Worm (Caenorhabditis elegans) whole organism, L1 larva: ENCODE measurements around the gene B0393.7.

Experiments used
- C04F5.9 ChIP-seq: sonication (generic microtip); optimal IDR thresholded peaks from 2 replicates; lab custom pipeline; 2016; ENCODE audit warnings: missing genetic modification characterization, missing compliant biosample characterization
- Y116A8C.19 ChIP-seq: sonication (generic microtip); optimal IDR thresholded peaks from 2 replicates; lab custom pipeline; 2016; ENCODE audit warnings: missing compliant biosample characterization, missing genetic modification characterization, borderline replicate concordance
- aha-1 ChIP-seq: fragments of 150-350 bp; optimal IDR thresholded peaks from 2 replicates; lab custom pipeline; 2014; ENCODE audit warnings: missing biosample characterization, missing genetic modification characterization
- aly-2 ChIP-seq: fragments of 150-350 bp; optimal IDR thresholded peaks from 2 replicates; lab custom pipeline; 2014; ENCODE audit warnings: missing biosample characterization, missing genetic modification characterization
- ama-1 ChIP-seq: fragments of 150-350 bp; optimal IDR thresholded peaks from 2 replicates; lab custom pipeline; 2014
- blmp-1 ChIP-seq: fragments of 150-350 bp; optimal IDR thresholded peaks from 2 replicates; lab custom pipeline; 2014; ENCODE audit warnings: missing biosample characterization, missing genetic modification characterization
- ceh-8 ChIP-seq: fragments of 200-800 bp; sonication (Bioruptor generic); optimal IDR thresholded peaks from 2 replicates; lab custom pipeline; 2018; ENCODE audit warnings: mild to moderate bottlenecking, missing genetic modification characterization, moderate library complexity, missing compliant biosample characterization
- ceh-82 ChIP-seq, 3 experiments: fragments of 150-350 bp in 1 of 3; sonication (generic microtip) in 2 of 3; optimal IDR thresholded peaks; 2 replicates each; lab custom pipeline; 2014 to 2017; ENCODE audit warnings: missing biosample characterization in 3 of 3, missing genetic modification characterization in 3 of 3
- ceh-88 ChIP-seq: fragments of 200-800 bp; sonication (Bioruptor generic); IDR thresholded peaks from 2 replicates; pipeline ENCODE4 v1.3.6; 2022; ENCODE audit warnings: missing genetic modification characterization, missing compliant biosample characterization
- efl-1 ChIP-seq, 4 experiments: fragments of 150-350 bp; optimal IDR thresholded peaks in 3 of 4; peaks in 1 of 4; 1 replicate in 1 of 4; 2 replicates in 3 of 4; lab custom pipeline; 2014; ENCODE audit warnings: missing biosample characterization in 2 of 4, missing genetic modification characterization in 2 of 4, missing genetic modification reagents in 2 of 4
- efl-3 ChIP-seq: fragments of 200-800 bp; sonication (Bioruptor generic); optimal IDR thresholded peaks from 2 replicates; lab custom pipeline; 2018; ENCODE audit warnings: mild to moderate bottlenecking, missing genetic modification characterization, missing compliant biosample characterization
- elt-2 ChIP-seq: sonication (generic microtip); optimal IDR thresholded peaks from 2 replicates; lab custom pipeline; 2016; ENCODE audit warnings: missing genetic modification characterization, mild to moderate bottlenecking, inconsistent platforms, missing compliant biosample characterization, missing genetic modification reagents
- elt-3 ChIP-seq, 6 experiments: fragments of 150-350 bp in 1 of 6; sonication (generic microtip); optimal IDR thresholded peaks; 2 replicates each; lab custom pipeline; 2017 to 2018; ENCODE audit warnings: missing biosample characterization in 6 of 6, missing genetic modification characterization in 6 of 6, inconsistent platforms in 1 of 6
- fkh-8 ChIP-seq: sonication (generic microtip); optimal IDR thresholded peaks from 2 replicates; lab custom pipeline; 2016; ENCODE audit warnings: mild to moderate bottlenecking, missing genetic modification characterization, missing compliant biosample characterization
- grh-1 ChIP-seq: fragments of 200-800 bp; sonication (Bioruptor generic); IDR thresholded peaks from 2 replicates; pipeline ENCODE4 v1.3.6; 2022; ENCODE audit warnings: missing genetic modification reagents, missing genetic modification characterization, missing compliant biosample characterization
- hlh-4 ChIP-seq: sonication (generic microtip); optimal IDR thresholded peaks from 2 replicates; lab custom pipeline; 2016; ENCODE audit warnings: mild to moderate bottlenecking, missing genetic modification characterization, missing compliant biosample characterization
- isw-1 ChIP-seq: fragments of 200-800 bp; sonication (Bioruptor generic); IDR thresholded peaks from 2 replicates; pipeline ENCODE4 v1.3.6; 2022; ENCODE audit warnings: missing genetic modification characterization, missing compliant biosample characterization
- lin-13 ChIP-seq: fragments of 150-350 bp; optimal IDR thresholded peaks from 2 replicates; lab custom pipeline; 2014; ENCODE audit warnings: missing biosample characterization, missing genetic modification reagents, missing genetic modification characterization
- lin-14 ChIP-seq: fragments of 200-800 bp; sonication (Bioruptor generic); optimal IDR thresholded peaks from 2 replicates; lab custom pipeline; 2018; ENCODE audit warnings: mild to moderate bottlenecking, missing genetic modification characterization, moderate library complexity, missing compliant biosample characterization
- lin-15B ChIP-seq: fragments of 150-350 bp; sonication (generic microtip); optimal IDR thresholded peaks from 3 replicates; lab custom pipeline; 2014; ENCODE audit warnings: missing biosample characterization, missing genetic modification characterization
- lin-35 ChIP-seq, 2 experiments: fragments of 150-350 bp; optimal IDR thresholded peaks; 2 replicates each; lab custom pipeline; 2014; ENCODE audit warnings: missing biosample characterization in 2 of 2, missing genetic modification characterization in 2 of 2, missing genetic modification reagents in 2 of 2
- lir-3 ChIP-seq: sonication (generic microtip); optimal IDR thresholded peaks from 2 replicates; lab custom pipeline; 2016; ENCODE audit warnings: mild to moderate bottlenecking, missing genetic modification characterization, moderate library complexity, missing compliant biosample characterization; ENCODE audit not compliant: poor library complexity
- lsy-2 ChIP-seq, 2 experiments: fragments of 150-350 bp; optimal IDR thresholded peaks; 2 replicates each; lab custom pipeline; 2014; ENCODE audit warnings: missing biosample characterization in 2 of 2, missing genetic modification characterization in 2 of 2
- mep-1 ChIP-seq: fragments of 150-350 bp; optimal IDR thresholded peaks from 2 replicates; lab custom pipeline; 2014; ENCODE audit warnings: missing biosample characterization, missing genetic modification characterization
- nhr-11 ChIP-seq: fragments of 150-350 bp; optimal IDR thresholded peaks from 2 replicates; lab custom pipeline; 2014; ENCODE audit warnings: missing biosample characterization, missing genetic modification characterization
- nhr-12 ChIP-seq: sonication (generic microtip); optimal IDR thresholded peaks from 2 replicates; lab custom pipeline; 2017; ENCODE audit warnings: missing biosample characterization, missing genetic modification characterization
- nhr-19 ChIP-seq: fragments of 200-800 bp; sonication (Bioruptor generic); conservative IDR thresholded peaks from 2 replicates; pipeline ENCODE4 v1.3.6; 2022; ENCODE audit warnings: missing genetic modification characterization, missing compliant biosample characterization
- nhr-237 ChIP-seq: fragments of 150-350 bp; optimal IDR thresholded peaks from 2 replicates; lab custom pipeline; 2014; ENCODE audit warnings: missing biosample characterization, missing genetic modification characterization
- nhr-76 ChIP-seq: sonication (generic microtip); optimal IDR thresholded peaks from 2 replicates; lab custom pipeline; 2017; ENCODE audit warnings: missing biosample characterization, missing genetic modification characterization
- nhr-85 ChIP-seq: sonication (generic microtip); peaks from one replicate; lab custom pipeline; 2016; ENCODE audit warnings: missing genetic modification characterization, inconsistent platforms, missing compliant biosample characterization
- nhr-90 ChIP-seq: sonication (generic microtip); optimal IDR thresholded peaks from 2 replicates; lab custom pipeline; 2016; ENCODE audit warnings: mild to moderate bottlenecking, missing genetic modification characterization, missing compliant biosample characterization; ENCODE audit not compliant: poor library complexity
- pag-3 ChIP-seq: sonication (generic microtip); optimal IDR thresholded peaks from 2 replicates; lab custom pipeline; 2017; ENCODE audit warnings: missing genetic modification characterization, mild to moderate bottlenecking, missing compliant biosample characterization, antibody characterized with exemption, borderline replicate concordance; ENCODE audit not compliant: insufficient read depth
- pax-3 ChIP-seq: fragments of 200-800 bp; sonication (Bioruptor generic); optimal IDR thresholded peaks from 2 replicates; lab custom pipeline; 2018; ENCODE audit warnings: mild to moderate bottlenecking, missing genetic modification characterization, moderate library complexity, missing compliant biosample characterization
- rnt-1 ChIP-seq: sonication (generic microtip); optimal IDR thresholded peaks from 2 replicates; lab custom pipeline; 2016; ENCODE audit warnings: mild to moderate bottlenecking, missing genetic modification characterization, moderate library complexity, missing compliant biosample characterization
- snpc-4 ChIP-seq: fragments of 150-350 bp; optimal IDR thresholded peaks from 2 replicates; lab custom pipeline; 2014; ENCODE audit warnings: missing biosample characterization, missing genetic modification characterization
- sup-37 ChIP-seq: fragments of 200-800 bp; sonication (Bioruptor generic); optimal IDR thresholded peaks from 2 replicates; lab custom pipeline; 2018; ENCODE audit warnings: mild to moderate bottlenecking, missing genetic modification characterization, missing compliant biosample characterization
- swsn-7 ChIP-seq: sonication (generic microtip); optimal IDR thresholded peaks from 2 replicates; lab custom pipeline; 2016; ENCODE audit warnings: missing genetic modification characterization, missing compliant biosample characterization
- unc-86 ChIP-seq: sonication (generic microtip); optimal IDR thresholded peaks from 2 replicates; lab custom pipeline; 2016; ENCODE audit warnings: missing genetic modification characterization, missing compliant biosample characterization
- unc-98 ChIP-seq: fragments of 200-800 bp; sonication (Bioruptor generic); IDR thresholded peaks from 2 replicates; pipeline ENCODE4 v1.3.6; 2022; ENCODE audit warnings: missing genetic modification characterization, missing compliant biosample characterization
- zag-1 ChIP-seq: fragments of 150-350 bp; optimal IDR thresholded peaks from 2 replicates; lab custom pipeline; 2014; ENCODE audit warnings: missing biosample characterization, missing genetic modification characterization
- ztf-4 ChIP-seq: fragments of 150-350 bp; optimal IDR thresholded peaks from 2 replicates; lab custom pipeline; 2014; ENCODE audit warnings: missing biosample characterization, missing genetic modification characterization

Gene B0393.7

DNA sequence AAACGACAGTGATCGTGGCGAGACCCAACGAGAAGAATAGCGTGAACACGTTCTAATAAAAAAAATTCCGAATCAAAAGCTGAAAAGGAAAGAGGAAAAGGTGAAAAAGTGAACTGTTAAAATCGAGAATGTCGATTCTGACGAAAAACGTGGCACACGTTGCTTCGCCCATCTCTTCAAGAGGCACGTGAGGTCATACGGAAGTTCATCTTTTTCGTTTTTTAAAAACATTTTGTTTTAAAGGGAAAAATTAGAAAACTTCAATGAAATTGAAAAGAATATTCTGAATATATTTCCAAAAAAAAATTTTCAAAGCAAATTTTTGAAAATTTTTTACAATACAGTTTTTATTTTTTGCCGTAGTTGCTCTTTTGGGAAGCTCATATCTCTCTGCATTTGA is 33.3 kb upstream of the B0393.7 start, which contains the start of gene C38D4.7:
C38D4.7 (minus strand) TSS at position 101 of the 400 bp plus-strand sequence.
- TF ChIP-seq blmp-1 (tag; lab: Kevin White, UChicago) = no peak
- TF ChIP-seq snpc-4 (tag; lab: Kevin White, UChicago) = no peak
- TF ChIP-seq pag-3 (tag; lab: Kevin White, UChicago) = no peak
- TF ChIP-seq rnt-1 = no peak
- TF ChIP-seq grh-1 (GFP tag; lab: Robert Waterston, UW) = no peak
- TF ChIP-seq hlh-4 (tag; lab: Kevin White, UChicago) = no peak
- TF ChIP-seq lin-14 (GFP tag; lab: Kevin White, UChicago) = no peak
- no peak for TF ChIP-seq ama-1 (lab: Kevin White, UChicago)
- TF ChIP-seq elt-2 (tag; lab: Kevin White, UChicago) = no peak
- TF ChIP-seq nhr-19 (GFP tag; lab: Robert Waterston, UW) = no peak
- no peak for TF ChIP-seq Y116A8C.19 (tag; lab: Kevin White, UChicago)
- TF ChIP-seq elt-3 (tag; optimal IDR thresholded peaks at IDR 0.05; lab: Kevin White, UChicago) = no peak
- no peak for TF ChIP-seq nhr-76 (tag; lab: Kevin White, UChicago)
- TF ChIP-seq lir-3 (tag; lab: Kevin White, UChicago) = no peak

DNA sequence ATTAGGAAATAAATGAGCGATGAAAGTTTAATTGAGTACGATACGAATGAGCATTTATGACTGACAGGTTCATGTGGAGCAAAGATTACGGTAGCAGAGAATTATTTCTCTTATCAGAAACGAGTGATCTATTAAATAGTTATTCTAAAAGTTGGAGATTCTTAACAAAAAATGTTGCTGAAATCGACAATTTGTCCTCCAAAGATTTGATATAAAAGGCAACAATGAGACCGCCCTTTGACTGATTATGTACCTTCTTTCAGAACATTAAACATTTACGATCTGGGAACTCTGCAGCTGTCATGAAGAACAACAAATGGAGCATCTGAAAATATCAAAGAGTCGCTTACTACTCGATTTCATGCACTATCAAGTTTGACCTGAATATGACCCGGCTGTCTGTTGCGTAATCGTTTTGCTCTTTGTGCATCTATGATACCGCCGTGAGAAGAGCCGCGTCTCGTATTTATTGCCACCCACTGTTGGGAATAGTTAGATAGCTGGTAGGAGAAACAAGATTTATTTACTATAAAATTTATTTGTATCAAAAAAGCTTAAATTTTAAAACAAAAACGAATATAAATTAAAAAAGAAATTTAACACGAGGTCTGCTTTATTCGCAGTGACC is 31.7 kb upstream of the B0393.7 start, which contains the start of gene pal-1:
pal-1 (minus strand) TSS at position 51 of the 628 bp plus-strand sequence.
- TF ChIP-seq ztf-4 = no peak
- TF ChIP-seq fkh-8 (tag; lab: Kevin White, UChicago) = no peak
- TF ChIP-seq efl-3 = no peak
- no peak for TF ChIP-seq nhr-76 (tag; lab: Kevin White, UChicago)
- TF ChIP-seq lin-13 = no peak
- TF ChIP-seq zag-1 (tag; lab: Kevin White, UChicago) = no peak
- TF ChIP-seq nhr-237 (tag; lab: Kevin White, UChicago) = no peak
- no peak for TF ChIP-seq pax-3 (tag; lab: Kevin White, UChicago)
- no peak for TF ChIP-seq lin-35 (GFP tag; optimal IDR thresholded peaks at IDR 0.05; lab: Kevin White, UChicago)
- no peak for TF ChIP-seq isw-1 (GFP tag; lab: Robert Waterston, UW)
- TF ChIP-seq nhr-11 = no peak
- no peak for TF ChIP-seq lin-14 (GFP tag; lab: Kevin White, UChicago)
- TF ChIP-seq mep-1 (tag; lab: Kevin White, UChicago) = no peak
- no peak for TF ChIP-seq efl-1 (optimal IDR thresholded peaks at IDR 0.05; lab: Kevin White, UChicago)
- TF ChIP-seq efl-1 (GFP tag; optimal IDR thresholded peaks at IDR 0.05 in 1 of 2; lab: Kevin White, UChicago) = no peak
- no peak for TF ChIP-seq C04F5.9
- no peak for TF ChIP-seq swsn-7 (tag; lab: Kevin White, UChicago)
- TF ChIP-seq lin-15B (tag; lab: Kevin White, UChicago) = no peak
- TF ChIP-seq ceh-82 (tag; optimal IDR thresholded peaks at IDR 0.05; lab: Kevin White, UChicago) = no peak
- no peak for TF ChIP-seq unc-86 (tag; lab: Kevin White, UChicago)
- no peak for TF ChIP-seq ceh-88 (GFP tag; lab: Robert Waterston, UW)

DNA sequence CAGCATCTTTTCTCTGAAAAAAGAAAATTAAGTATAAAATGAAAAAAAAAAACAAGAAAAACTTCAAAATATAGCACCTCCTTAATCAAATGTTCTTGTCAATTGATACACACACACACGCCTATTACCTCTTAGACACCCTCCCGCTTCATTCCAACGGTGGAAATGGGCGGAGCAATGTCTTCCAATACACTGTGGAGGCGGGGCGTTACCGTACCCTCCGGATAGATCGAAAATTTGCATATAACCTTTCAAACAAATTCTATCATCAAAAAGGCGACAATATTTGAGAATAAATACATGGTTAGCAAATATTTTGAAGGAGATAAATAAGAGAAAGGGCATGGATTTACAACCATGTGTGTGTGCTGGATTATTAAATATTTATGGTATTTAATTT is 30.2 kb upstream of the B0393.7 start:
- TF ChIP-seq swsn-7 (tag; lab: Kevin White, UChicago) = no peak
- no peak for TF ChIP-seq unc-98 (GFP tag; lab: Robert Waterston, UW)
- TF ChIP-seq sup-37 (GFP tag; lab: Kevin White, UChicago) = no peak
- peak in 1 of 2 experiments; percentile 51 for TF ChIP-seq lsy-2 (tag; optimal IDR thresholded peaks at IDR 0.05; lab: Kevin White, UChicago)
- TF ChIP-seq, all 84 proteins: peak for 1

DNA sequence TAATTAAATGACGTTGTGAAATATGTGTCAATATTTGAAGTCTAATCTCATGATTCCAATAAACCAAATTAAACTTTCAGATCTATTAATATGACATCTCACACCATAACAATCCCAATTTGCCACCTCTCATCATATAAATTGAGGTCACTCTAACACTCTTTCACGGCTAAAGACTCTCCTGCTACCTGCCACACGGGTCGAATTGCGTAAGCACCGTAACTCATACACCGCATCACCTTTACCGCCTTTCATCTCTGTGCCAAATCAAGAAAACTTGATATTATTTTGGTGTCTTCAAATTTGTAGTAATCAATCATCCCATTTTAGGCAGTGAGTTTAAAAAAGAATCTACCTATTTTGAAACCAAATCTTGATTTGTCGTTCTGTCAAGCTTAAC is 28.4 kb upstream of the B0393.7 start:
- TF ChIP-seq nhr-90 (tag; lab: Kevin White, UChicago) (no peak), isw-1 (GFP tag; lab: Robert Waterston, UW) (no peak), aha-1 (tag; lab: Kevin White, UChicago) (no peak), nhr-85 (no peak), swsn-7 (tag; lab: Kevin White, UChicago) (no peak), nhr-237 (tag; lab: Kevin White, UChicago) (no peak), nhr-12 (tag; lab: Kevin White, UChicago) (no peak), ceh-8 (GFP tag; lab: Kevin White, UChicago) (no peak), mep-1 (tag; lab: Kevin White, UChicago) (no peak), aly-2 (tag; lab: Kevin White, UChicago) (no peak), snpc-4 (tag; lab: Kevin White, UChicago) (no peak), efl-3 (no peak)
- TF ChIP-seq, all 84 proteins: peak for 0
